Worm (Caenorhabditis elegans): ENCODE data around the gene C25D7.9.

The C25D7.9 gene

DNA sequence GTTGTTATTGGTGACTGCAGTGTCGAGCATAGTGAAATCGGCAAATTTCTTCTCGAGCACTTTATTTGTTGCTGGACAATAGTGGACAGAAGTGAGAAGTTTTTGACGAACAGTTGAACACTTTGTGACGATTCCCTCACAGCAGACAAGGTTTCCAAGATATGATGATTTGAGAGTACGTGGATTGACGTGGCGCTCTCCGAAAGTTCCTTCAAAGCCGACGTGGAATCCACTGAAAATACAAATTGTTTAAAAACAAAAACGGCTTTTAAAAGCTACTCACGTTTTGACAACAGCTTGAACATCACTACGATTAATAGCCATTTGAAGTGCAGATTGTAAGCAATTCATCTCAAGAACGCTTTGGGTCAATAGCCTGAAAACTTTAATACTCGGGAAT, 6.0 kb upstream of the C25D7.9 start:
- no peak for TF ChIP-seq fax-1 (tag; optimal IDR thresholded peaks at IDR 0.05)
- no peak for TF ChIP-seq F13H6.1 (tag; optimal IDR thresholded peaks at IDR 0.05)
- TF ChIP-seq K02D7.2 (tag; optimal IDR thresholded peaks at IDR 0.05), result no peak
- no peak for TF ChIP-seq hlh-8 (tag; optimal IDR thresholded peaks at IDR 0.05)
- no peak for TF ChIP-seq ceh-48 (tag; optimal IDR thresholded peaks at IDR 0.05)
- TF ChIP-seq ceh-34 (tag; optimal IDR thresholded peaks at IDR 0.05), result no peak
- no peak for TF ChIP-seq sdc-2 (tag; optimal IDR thresholded peaks at IDR 0.05)
- TF ChIP-seq pqm-1 (tag; optimal IDR thresholded peaks at IDR 0.05), result no peak
- TF ChIP-seq pag-3 (tag; optimal IDR thresholded peaks at IDR 0.05; ENCODE audit: borderline replicate concordance), result no peak
- TF ChIP-seq ceh-14 (tag; optimal IDR thresholded peaks at IDR 0.05), result no peak
- TF ChIP-seq ceh-31 (tag; optimal IDR thresholded peaks at IDR 0.05), result no peak
- no peak for TF ChIP-seq tbx-7 (tag; optimal IDR thresholded peaks at IDR 0.05)
- no peak for TF ChIP-seq hlh-6 (tag; optimal IDR thresholded peaks at IDR 0.05)
- no peak for TF ChIP-seq ceh-22 (tag; optimal IDR thresholded peaks at IDR 0.05)
- no peak for TF ChIP-seq ceh-6 (GFP tag; optimal IDR thresholded peaks at IDR 0.05)
- no peak for TF ChIP-seq che-1 (tag; optimal IDR thresholded peaks at IDR 0.05)
- no peak for TF ChIP-seq odd-2 (tag; optimal IDR thresholded peaks at IDR 0.05)
- TF ChIP-seq eyg-1 (tag; optimal IDR thresholded peaks at IDR 0.05), result no peak

ce11 chrV:15059534-15059933, 5.4 kb upstream of the C25D7.9 start, which contains the start of the genes mcm-3 and C25D7.15:
Gene mcm-3 (minus strand): TSS chrV:15059599.
Gene C25D7.15 (plus strand): TSS chrV:15059808.
- TF ChIP-seq sox-4 (tag; optimal IDR thresholded peaks at IDR 0.05) (no peak), hlh-13 (GFP tag; optimal IDR thresholded peaks at IDR 0.05) (no peak), ceh-19 (GFP tag; optimal IDR thresholded peaks at IDR 0.05) (no peak), elt-4 (tag; optimal IDR thresholded peaks at IDR 0.05) (no peak), tbx-7 (tag; optimal IDR thresholded peaks at IDR 0.05) (no peak), Y22D7AL.16 (tag; optimal IDR thresholded peaks at IDR 0.05) (no peak), lin-11 (tag; optimal IDR thresholded peaks at IDR 0.05) (no peak), pag-3 (tag; optimal IDR thresholded peaks at IDR 0.05; ENCODE audit: borderline replicate concordance) (no peak), ttx-3 (tag; optimal IDR thresholded peaks at IDR 0.05) (no peak)

- TF ChIP-seq ceh-2 (tag; optimal IDR thresholded peaks at IDR 0.05) (no peak), madf-2 (tag; optimal IDR thresholded peaks at IDR 0.05) (no peak), F13H6.1 (tag; optimal IDR thresholded peaks at IDR 0.05) (no peak), pag-3 (tag; optimal IDR thresholded peaks at IDR 0.05; ENCODE audit: borderline replicate concordance) (no peak)
Observed at ce11 chrV:15060595-15060994, 4.3 kb upstream of the C25D7.9 start.

DNA sequence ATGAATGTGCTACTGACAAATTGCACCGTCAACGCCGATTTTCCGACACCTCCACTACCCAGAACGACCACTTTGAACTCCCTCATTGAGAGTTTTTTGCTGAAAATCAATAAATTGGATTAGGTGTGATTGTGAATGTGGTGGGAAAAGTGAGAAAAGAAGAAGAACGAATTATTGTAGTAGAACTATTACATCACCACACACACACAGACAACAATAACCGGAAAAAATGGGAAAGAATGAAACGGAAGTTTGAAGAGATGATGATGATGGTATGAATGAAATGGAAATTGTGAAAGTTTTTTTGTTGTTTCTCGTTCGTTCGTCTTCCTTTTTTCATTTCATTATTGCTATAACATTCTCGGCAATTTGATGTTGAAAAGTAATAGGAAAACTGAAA, 948 bp upstream of the C25D7.9 start, which contains the start of gene rap-2:
rap-2 (minus strand) TSS at position 101 of the 400 bp plus-strand sequence.
- TF ChIP-seq K02D7.2 (tag; optimal IDR thresholded peaks at IDR 0.05) (no peak), lin-11 (tag; optimal IDR thresholded peaks at IDR 0.05) (no peak), ama-1 (optimal IDR thresholded peaks at IDR 0.05) (no peak), ceh-19 (GFP tag; optimal IDR thresholded peaks at IDR 0.05) (no peak), sox-2 (GFP tag; IDR thresholded peaks at IDR 0.05) (no peak), ceh-48 (tag; optimal IDR thresholded peaks at IDR 0.05) (no peak), ceh-22 (tag; optimal IDR thresholded peaks at IDR 0.05) (no peak), ceh-2 (tag; optimal IDR thresholded peaks at IDR 0.05) (no peak)

- TF ChIP-seq rnt-1 (tag; optimal IDR thresholded peaks at IDR 0.05), result no peak
- no peak for TF ChIP-seq ceh-45 (GFP tag; IDR thresholded peaks at IDR 0.05)
- TF ChIP-seq ceh-6 (GFP tag; optimal IDR thresholded peaks at IDR 0.05), result no peak
- no peak for TF ChIP-seq ceh-24 (tag; optimal IDR thresholded peaks at IDR 0.05)
- no peak for TF ChIP-seq ets-4 (tag; optimal IDR thresholded peaks at IDR 0.05)
- TF ChIP-seq pat-9 (tag; optimal IDR thresholded peaks at IDR 0.05), result no peak
- no peak for TF ChIP-seq Y22D7AL.16 (tag; optimal IDR thresholded peaks at IDR 0.05)
- TF ChIP-seq ceh-22 (tag; optimal IDR thresholded peaks at IDR 0.05), result no peak
- TF ChIP-seq fkh-10 (GFP tag; optimal IDR thresholded peaks at IDR 0.05), result no peak
- TF ChIP-seq hlh-13 (GFP tag; optimal IDR thresholded peaks at IDR 0.05), result no peak
- no peak for TF ChIP-seq mec-3 (tag; optimal IDR thresholded peaks at IDR 0.05; ENCODE audit: borderline replicate concordance)
- TF ChIP-seq dmd-4 (tag; optimal IDR thresholded peaks at IDR 0.05; ENCODE audit: borderline replicate concordance), result no peak
- no peak for TF ChIP-seq hlh-15 (tag; optimal IDR thresholded peaks at IDR 0.05)
- TF ChIP-seq pqm-1 (tag; optimal IDR thresholded peaks at IDR 0.05), result no peak
- TF ChIP-seq gmeb-2 (tag; optimal IDR thresholded peaks at IDR 0.05), result no peak
- TF ChIP-seq nhr-232 (tag; optimal IDR thresholded peaks at IDR 0.05), result no peak
- TF ChIP-seq unc-55 (GFP tag; optimal IDR thresholded peaks at IDR 0.05), result no peak
- no peak for TF ChIP-seq unc-3 (GFP tag; conservative IDR thresholded peaks at IDR 0.05)
- no peak for TF ChIP-seq unc-3 (tag; optimal IDR thresholded peaks at IDR 0.05)
- TF ChIP-seq ahr-1 (tag; optimal IDR thresholded peaks at IDR 0.05), result no peak
- no peak for TF ChIP-seq pag-3 (tag; optimal IDR thresholded peaks at IDR 0.05; ENCODE audit: borderline replicate concordance)
Observed at ce11 chrV:15065837-15066348, 958 bp downstream of the C25D7.9 start, which contains the start of gene otub-1. Gene otub-1 (plus strand): TSS chrV:15066298.
